Fruit fly (Drosophila melanogaster) Kc167 (cell line): ENCODE data around the gene CG7785.

Experiments
- Myc ChIP-seq: fragments of >200 bp; optimal IDR thresholded peaks from 2 replicates; lab custom pipeline; 2017; ENCODE audit warnings: missing external identifiers
- Sin3A ChIP-seq: fragments of >200 bp; optimal IDR thresholded peaks from 2 replicates; lab custom pipeline; 2018; ENCODE audit warnings: missing external identifiers
- h ChIP-seq: fragments of >200 bp; optimal IDR thresholded peaks from 3 replicates; lab custom pipeline; 2018; ENCODE audit warnings: missing external identifiers
- insv ChIP-seq: fragments of >200 bp; optimal IDR thresholded peaks from 3 replicates; lab custom pipeline; 2018; ENCODE audit warnings: missing external identifiers
- psq ChIP-seq: fragments of >200 bp; optimal IDR thresholded peaks from 2 replicates; lab custom pipeline; 2017; ENCODE audit warnings: missing external identifiers
- ttk ChIP-seq: sonication (Bioruptor generic); optimal IDR thresholded peaks from 2 replicates; lab custom pipeline; 2017; ENCODE audit warnings: missing external identifiers

DNA sequence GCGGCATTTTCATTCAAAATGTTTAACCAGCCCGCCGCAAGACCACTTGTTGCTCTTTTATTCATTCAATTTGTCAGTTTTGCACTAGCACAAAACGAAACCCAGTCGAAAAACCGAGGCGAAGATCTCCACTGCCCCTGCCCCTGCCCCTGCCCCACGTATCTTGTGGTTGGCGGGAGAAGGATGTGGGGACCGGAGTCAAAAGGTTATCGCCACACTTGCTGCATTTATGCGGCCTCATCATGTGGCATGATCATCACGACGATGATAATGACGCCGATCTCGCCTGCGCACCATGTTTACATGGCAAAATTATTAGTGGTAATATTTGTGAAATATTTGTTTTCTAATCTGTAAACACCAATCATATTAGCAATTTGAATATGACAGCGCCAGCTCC is 6.4 kb downstream of the CG7785 start:
- TF ChIP-seq ttk (lab: Kevin White, UChicago) (no peak), insv (lab: Kevin White, UChicago) (no peak), h (lab: Kevin White, UChicago) (no peak), psq (no peak), Sin3A (no peak), Myc (lab: Kevin White, UChicago) (no peak)
